Worm (Caenorhabditis elegans): ENCODE results near the gene T21D12.14.

- TF ChIP-seq egl-27 (tag; optimal IDR thresholded peaks at IDR 0.05) (no peak), nfya-1 (tag; optimal IDR thresholded peaks at IDR 0.05; ENCODE audit: insufficient read depth) (no peak), ztf-4 (tag; optimal IDR thresholded peaks at IDR 0.05) (no peak), ceh-16 (tag; optimal IDR thresholded peaks at IDR 0.05) (no peak), daf-12 (tag; optimal IDR thresholded peaks at IDR 0.05) (no peak), lin-39 (tag; optimal IDR thresholded peaks at IDR 0.05) (no peak), ceh-82 (tag; optimal IDR thresholded peaks at IDR 0.05) (no peak), ceh-9 (tag; optimal IDR thresholded peaks at IDR 0.05) (no peak), nhr-11 (tag; optimal IDR thresholded peaks at IDR 0.05) (no peak), fos-1 (tag; optimal IDR thresholded peaks at IDR 0.05) (no peak), snpc-4 (tag; optimal IDR thresholded peaks at IDR 0.05) (no peak), elt-3 (tag; optimal IDR thresholded peaks at IDR 0.05) (no peak), nhr-237 (tag; optimal IDR thresholded peaks at IDR 0.05) (no peak)
Observed at ce11 chrIV:244278-244677, 43.6 kb downstream of the T21D12.14 start.
